Fruit fly (Drosophila melanogaster) whole organism, pupa: ENCODE measurements around the gene CG10195.

Experiments used
- CG10348 ChIP-seq: fragments of 200-800 bp; sonication (Bioruptor generic); IDR thresholded peaks from 2 replicates; pipeline ENCODE4 v1.3.6; 2022; ENCODE audit warnings: missing biosample characterization, missing genetic modification characterization
- CG13204 ChIP-seq: fragments of 200-800 bp; sonication (Bioruptor generic); optimal IDR thresholded peaks from 2 replicates; lab custom pipeline; 2018; ENCODE audit warnings: missing biosample characterization, mild to moderate bottlenecking, missing genetic modification characterization, moderate library complexity
- CG15710 ChIP-seq: fragments of 200-800 bp; sonication (Bioruptor generic); optimal IDR thresholded peaks from 2 replicates; lab custom pipeline; 2018; ENCODE audit warnings: missing biosample characterization, mild to moderate bottlenecking, missing genetic modification characterization, moderate library complexity
- CG8159 ChIP-seq: fragments of 200-800 bp; sonication (Bioruptor generic); optimal IDR thresholded peaks from 3 replicates; lab custom pipeline; 2018; ENCODE audit warnings: missing biosample characterization, mild to moderate bottlenecking, missing genetic modification characterization, moderate library complexity
- CG9948 ChIP-seq: fragments of 200-800 bp; sonication (Bioruptor generic); optimal IDR thresholded peaks from 2 replicates; lab custom pipeline; 2018; ENCODE audit warnings: missing biosample characterization, mild to moderate bottlenecking, missing genetic modification characterization, moderate library complexity
- EcR ChIP-seq: fragments of 200-800 bp; sonication (Bioruptor generic); optimal IDR thresholded peaks from 3 replicates; lab custom pipeline; 2019; ENCODE audit warnings: missing biosample characterization, missing genetic modification characterization, mild to moderate bottlenecking, moderate library complexity, missing genetic modification reagents
- Pif1A ChIP-seq: fragments of 200-800 bp; sonication (Bioruptor generic); optimal IDR thresholded peaks from 3 replicates; lab custom pipeline; 2016; ENCODE audit warnings: missing biosample characterization, missing genetic modification characterization
- Pif1B ChIP-seq: fragments of 200-800 bp; sonication (Bioruptor generic); optimal IDR thresholded peaks from 3 replicates; lab custom pipeline; 2016; ENCODE audit warnings: missing biosample characterization, missing genetic modification characterization
- fd96Ca ChIP-seq: fragments of 200-800 bp; sonication (Bioruptor generic); IDR thresholded peaks from 3 replicates; pipeline ENCODE4 v1.3.6; 2022; ENCODE audit warnings: missing biosample characterization, missing genetic modification characterization

DNA sequence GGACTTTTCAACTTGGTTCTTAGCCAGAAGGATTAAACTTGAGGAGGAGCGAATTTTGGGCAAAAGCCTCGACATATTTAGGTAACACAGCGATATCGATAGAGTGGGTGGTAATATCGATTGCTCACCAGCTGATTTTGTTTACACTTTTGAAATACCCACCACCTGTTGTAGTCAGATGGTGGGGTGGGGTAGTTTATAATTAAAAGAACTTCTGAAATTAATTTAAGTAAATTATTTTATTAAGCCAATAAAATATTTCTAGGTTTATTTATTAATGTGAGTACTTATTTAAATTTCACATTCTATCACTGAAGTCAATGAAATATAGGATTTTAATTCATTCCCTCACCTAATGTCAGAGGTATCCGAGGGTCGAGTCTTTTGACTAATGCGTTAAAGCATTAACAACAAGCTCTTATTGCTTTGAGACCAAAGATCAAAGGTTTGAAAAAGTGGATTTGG, 5.5 kb upstream of the CG10195 start, which contains the start of the genes CG10194 and CG18094:
- TF ChIP-seq Pif1A (GFP tag; lab: Kevin White, UChicago) (no peak), CG10348 (no peak), CG9948 (tag; lab: Kevin White, UChicago) (no peak), CG15710 (no peak), Pif1B (GFP tag; lab: Kevin White, UChicago) (no peak), fd96Ca (no peak), CG8159 (tag; lab: Kevin White, UChicago) (no peak), EcR (no peak), CG13204 (GFP tag; lab: Kevin White, UChicago) (no peak)
